Worm (Caenorhabditis elegans): ENCODE measurements around the gene mrpl-18.

The mrpl-18 gene

DNA sequence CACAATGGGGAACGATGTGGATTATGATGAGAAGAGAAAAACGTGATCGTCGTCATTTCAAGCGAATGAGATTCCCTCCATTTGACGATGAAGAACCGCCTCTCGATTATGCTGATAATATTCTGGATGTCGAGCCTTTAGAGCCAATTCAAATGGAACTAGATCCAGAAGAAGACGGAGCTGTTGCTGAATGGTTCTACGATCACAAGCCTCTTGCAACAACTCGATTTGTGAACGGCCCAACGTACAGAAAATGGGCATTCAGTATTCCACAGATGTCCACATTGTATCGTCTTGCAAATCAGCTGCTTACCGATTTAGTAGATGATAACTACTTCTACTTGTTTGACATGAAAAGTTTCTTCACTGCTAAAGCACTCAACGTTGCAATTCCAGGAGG is 20.0 kb downstream of the mrpl-18 start:
- no peak for TF ChIP-seq sma-9 (GFP tag; optimal IDR thresholded peaks at IDR 0.05)
- no peak for TF ChIP-seq sma-9 (tag; optimal IDR thresholded peaks at IDR 0.05)
- TF ChIP-seq nhr-10 (tag; optimal IDR thresholded peaks at IDR 0.05): no peak
- no peak for TF ChIP-seq nhr-77 (tag; optimal IDR thresholded peaks at IDR 0.05)
- no peak for TF ChIP-seq elt-3 (tag; optimal IDR thresholded peaks at IDR 0.05)
- no peak for TF ChIP-seq ceh-82 (tag; optimal IDR thresholded peaks at IDR 0.05)
- TF ChIP-seq mbf-1 (tag; optimal IDR thresholded peaks at IDR 0.05): no peak
- no peak for TF ChIP-seq unc-62 (GFP tag; optimal IDR thresholded peaks at IDR 0.05)
- TF ChIP-seq snpc-4 (tag; optimal IDR thresholded peaks at IDR 0.05): no peak

DNA sequence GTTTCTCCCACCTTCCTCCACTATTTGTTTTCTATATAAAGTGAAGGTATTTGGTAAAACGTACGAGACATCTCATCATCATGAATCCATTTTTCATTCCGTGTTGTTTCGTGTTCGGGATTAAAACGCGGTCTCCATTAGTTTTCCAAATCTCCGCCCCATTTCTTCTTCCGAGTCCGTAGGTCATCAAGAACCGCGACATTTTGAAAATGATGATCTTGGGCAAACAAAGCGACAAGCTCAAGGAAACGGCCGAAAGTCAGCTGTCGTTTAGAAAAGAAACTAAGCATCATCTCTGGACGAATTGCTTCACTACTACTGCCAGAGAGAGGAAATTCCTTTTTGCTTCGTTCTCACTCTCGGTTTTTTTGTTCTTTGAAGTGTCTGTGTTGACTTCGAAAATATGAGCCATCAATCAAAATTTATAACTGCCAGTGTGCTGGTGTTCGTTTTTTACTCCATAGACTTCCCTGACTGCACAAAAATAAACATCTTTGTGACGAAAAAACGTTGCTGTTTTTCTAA is 27.9 kb downstream of the mrpl-18 start:
- TF ChIP-seq nhr-129 (tag; optimal IDR thresholded peaks at IDR 0.05): peak; percentile 12
- TF ChIP-seq egl-27 (tag; optimal IDR thresholded peaks at IDR 0.05): no peak

DNA sequence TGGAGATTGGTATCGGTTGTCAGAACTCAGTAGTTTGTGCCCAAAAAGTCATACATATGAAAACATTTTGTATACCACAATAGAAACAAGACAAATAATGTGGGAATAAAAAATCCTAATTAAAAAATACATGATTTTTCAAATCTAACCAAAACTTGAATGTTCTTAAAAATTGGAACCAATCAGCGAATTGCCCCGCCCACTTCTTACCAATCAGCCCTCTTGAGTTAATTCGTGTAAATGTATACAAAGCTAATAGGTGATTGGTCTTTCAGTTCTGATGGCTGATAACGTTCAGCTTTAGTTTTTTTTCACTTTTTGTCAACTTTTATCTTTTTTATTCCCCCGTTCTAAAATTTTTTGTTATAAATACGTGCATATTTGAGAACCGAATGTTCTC is 30.4 kb downstream of the mrpl-18 start:
- no peak for TF ChIP-seq nhr-6 (tag; optimal IDR thresholded peaks at IDR 0.05)
- TF ChIP-seq nhr-25 (tag; optimal IDR thresholded peaks at IDR 0.05): no peak
- TF ChIP-seq fos-1 (tag; optimal IDR thresholded peaks at IDR 0.05): no peak
- no peak for TF ChIP-seq elt-3 (tag; optimal IDR thresholded peaks at IDR 0.05)
- no peak for TF ChIP-seq F13H6.1 (tag; optimal IDR thresholded peaks at IDR 0.05)
- no peak for TF ChIP-seq R02D3.7 (tag; optimal IDR thresholded peaks at IDR 0.05)
- TF ChIP-seq snpc-4 (tag; optimal IDR thresholded peaks at IDR 0.05): no peak
- TF ChIP-seq nhr-23 (tag; optimal IDR thresholded peaks at IDR 0.05): no peak

DNA sequence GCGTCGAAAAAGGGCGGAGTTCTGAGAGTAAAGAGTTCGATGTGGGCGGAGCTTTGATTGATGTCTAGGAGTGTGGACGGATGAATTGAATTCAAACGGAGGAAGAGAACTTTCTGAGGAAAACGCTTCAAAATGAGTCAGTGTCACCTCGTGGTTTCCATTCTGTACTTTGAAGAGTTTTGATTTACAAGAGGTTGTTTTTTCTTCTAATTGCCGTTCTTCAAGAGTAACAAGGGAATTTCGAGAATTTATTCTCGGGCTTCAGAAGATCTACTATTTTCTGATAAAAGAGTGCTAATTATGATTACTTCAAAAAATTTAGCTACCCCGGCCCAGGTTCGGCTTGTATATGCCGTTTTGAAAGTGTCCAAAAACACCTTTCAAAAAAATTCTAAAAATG is 31.4 kb downstream of the mrpl-18 start, which contains the start of gene C50C3.12:
C50C3.12 (plus strand) TSS at position 301 of the 400 bp plus-strand sequence.
- TF ChIP-seq ceh-16 (tag; optimal IDR thresholded peaks at IDR 0.05): no peak
- no peak for TF ChIP-seq nhr-10 (tag; optimal IDR thresholded peaks at IDR 0.05)
- TF ChIP-seq nhr-129 (tag; optimal IDR thresholded peaks at IDR 0.05): no peak
- no peak for TF ChIP-seq F13H6.1 (tag; optimal IDR thresholded peaks at IDR 0.05)
- TF ChIP-seq elt-3 (tag; optimal IDR thresholded peaks at IDR 0.05): no peak
- no peak for TF ChIP-seq ZK546.5 (tag; optimal IDR thresholded peaks at IDR 0.05)
- TF ChIP-seq ceh-82 (tag; optimal IDR thresholded peaks at IDR 0.05): no peak
- TF ChIP-seq Y55F3AM.14 (GFP tag; optimal IDR thresholded peaks at IDR 0.05): no peak
- TF ChIP-seq mdl-1 (tag; optimal IDR thresholded peaks at IDR 0.05): no peak
- TF ChIP-seq ztf-4 (tag; optimal IDR thresholded peaks at IDR 0.05): no peak
- TF ChIP-seq nhr-23 (tag; optimal IDR thresholded peaks at IDR 0.05): no peak

DNA sequence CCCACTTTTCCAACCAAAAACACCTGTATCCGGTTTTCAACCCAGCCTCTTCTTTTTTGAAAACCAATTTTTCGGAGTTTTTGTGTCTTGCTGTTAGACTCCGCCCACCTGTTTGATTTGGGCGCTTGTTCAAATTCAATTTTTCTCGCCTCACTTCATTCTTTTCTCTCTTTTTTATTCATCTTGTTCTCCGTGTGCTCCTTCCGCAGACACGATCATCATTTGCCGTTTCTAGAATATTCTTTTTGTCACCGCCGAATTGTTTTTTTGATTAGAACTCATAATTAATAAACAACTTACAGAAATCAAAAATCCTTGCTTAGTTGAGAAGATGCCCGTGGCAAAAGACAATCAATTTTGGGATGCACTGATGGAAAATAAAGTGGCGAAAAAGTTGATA is 34.1 kb downstream of the mrpl-18 start, which contains the start of gene C50C3.5:
C50C3.5 (plus strand) TSS at position 301 of the 400 bp plus-strand sequence.
- TF ChIP-seq R02D3.7 (tag; optimal IDR thresholded peaks at IDR 0.05) (no peak), ama-1 (optimal IDR thresholded peaks at IDR 0.05) (no peak), nhr-23 (tag; optimal IDR thresholded peaks at IDR 0.05) (no peak), dmd-4 (tag; optimal IDR thresholded peaks at IDR 0.05) (no peak), blmp-1 (tag; optimal IDR thresholded peaks at IDR 0.05; ENCODE audit: insufficient read depth) (no peak), F13H6.1 (tag; optimal IDR thresholded peaks at IDR 0.05) (no peak), ztf-4 (tag; optimal IDR thresholded peaks at IDR 0.05) (no peak), mdl-1 (tag; optimal IDR thresholded peaks at IDR 0.05) (no peak), ZK546.5 (tag; optimal IDR thresholded peaks at IDR 0.05) (no peak), nhr-129 (tag; optimal IDR thresholded peaks at IDR 0.05) (no peak), snpc-4 (tag; optimal IDR thresholded peaks at IDR 0.05) (no peak), Y55F3AM.14 (GFP tag; optimal IDR thresholded peaks at IDR 0.05) (no peak), nhr-237 (tag; optimal IDR thresholded peaks at IDR 0.05) (no peak)

DNA sequence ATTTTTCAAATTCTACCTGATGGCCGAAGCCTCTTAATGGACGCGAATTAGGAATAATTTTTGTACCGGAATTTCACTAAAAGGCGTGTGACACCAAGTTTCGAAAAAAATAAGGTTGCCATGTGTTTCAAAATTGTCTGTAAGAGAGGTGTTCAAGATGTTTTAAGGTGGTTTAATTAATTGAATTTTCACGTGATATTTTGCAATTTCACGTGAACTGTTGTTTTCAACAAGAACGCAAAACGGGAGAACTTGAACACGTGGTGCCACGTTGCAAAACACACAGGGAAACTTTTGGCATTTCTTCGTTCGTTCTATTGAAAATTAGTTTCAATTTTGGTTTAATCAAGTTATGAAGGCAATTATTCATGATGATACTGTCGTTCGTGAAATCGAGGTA is 36.8 kb downstream of the mrpl-18 start, which contains the start of gene spc-2:
spc-2 (plus strand) TSS at position 301 of the 400 bp plus-strand sequence.
- TF ChIP-seq unc-55 (GFP tag; optimal IDR thresholded peaks at IDR 0.05) (no peak), aly-2 (tag; optimal IDR thresholded peaks at IDR 0.05) (no peak), nhr-6 (tag; optimal IDR thresholded peaks at IDR 0.05) (no peak), alr-1 (tag; optimal IDR thresholded peaks at IDR 0.05) (no peak), dmd-4 (tag; optimal IDR thresholded peaks at IDR 0.05) (no peak), nhr-23 (tag; optimal IDR thresholded peaks at IDR 0.05) (no peak), unc-39 (tag; optimal IDR thresholded peaks at IDR 0.05) (no peak), mab-5 (tag; optimal IDR thresholded peaks at IDR 0.05) (no peak), ceh-16 (tag; optimal IDR thresholded peaks at IDR 0.05) (no peak), Y55F3AM.14 (GFP tag; optimal IDR thresholded peaks at IDR 0.05) (no peak), blmp-1 (tag; optimal IDR thresholded peaks at IDR 0.05; ENCODE audit: insufficient read depth) (no peak), nhr-21 (tag; optimal IDR thresholded peaks at IDR 0.05) (no peak), lin-13 (GFP tag; optimal IDR thresholded peaks at IDR 0.05) (no peak), zag-1 (tag; optimal IDR thresholded peaks at IDR 0.05) (no peak), egl-27 (tag; optimal IDR thresholded peaks at IDR 0.05) (no peak), F13H6.1 (tag; optimal IDR thresholded peaks at IDR 0.05) (no peak), peb-1 (tag; optimal IDR thresholded peaks at IDR 0.05) (no peak), nhr-10 (tag; optimal IDR thresholded peaks at IDR 0.05) (no peak), mbf-1 (tag; optimal IDR thresholded peaks at IDR 0.05) (no peak)
